Fruit fly (Drosophila melanogaster) whole organism, pupa: ENCODE results near the gene Edc3.

Experiments
- CG32121 ChIP-seq: fragments of 200-800 bp; sonication (Bioruptor generic); IDR thresholded peaks from 2 replicates; pipeline ENCODE4 v1.3.6; 2022; ENCODE audit warnings: missing biosample characterization, missing genetic modification characterization
- EcR ChIP-seq: fragments of 200-800 bp; sonication (Bioruptor generic); optimal IDR thresholded peaks from 3 replicates; lab custom pipeline; 2019; ENCODE audit warnings: missing biosample characterization, missing genetic modification characterization, mild to moderate bottlenecking, moderate library complexity, missing genetic modification reagents

DNA sequence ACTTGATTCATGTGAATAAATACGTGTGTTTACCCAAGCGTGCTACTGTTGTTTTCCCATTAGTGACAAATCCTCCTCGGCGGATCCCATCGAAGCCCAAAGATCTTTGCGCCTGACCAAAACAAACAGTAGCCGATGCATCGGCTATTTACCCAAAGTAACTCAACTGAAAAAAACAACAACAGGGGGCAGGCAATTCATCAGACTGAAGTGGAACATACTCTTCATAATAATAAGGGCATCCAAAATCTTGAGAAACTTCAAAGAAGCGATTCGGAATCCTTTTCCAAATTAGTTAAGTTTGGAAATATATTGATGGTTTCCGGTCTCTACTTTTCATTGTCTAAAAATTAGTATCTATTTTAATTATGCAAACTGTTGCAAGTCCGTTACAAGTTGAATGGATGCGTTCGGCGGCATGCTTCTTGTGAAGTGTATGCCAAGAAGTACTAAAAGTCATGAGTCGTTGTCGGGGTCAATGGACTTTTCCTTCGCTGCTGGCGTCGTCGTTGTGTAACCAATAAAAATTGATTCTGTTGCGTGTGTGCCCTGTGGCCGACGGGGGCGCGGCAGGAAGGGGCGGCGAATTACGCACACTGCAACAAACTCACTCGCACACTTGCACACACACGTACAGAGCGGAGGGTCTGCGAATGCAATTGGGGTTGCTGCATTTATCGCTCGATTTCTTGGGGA, 34.2 kb downstream of the Edc3 start:
- TF ChIP-seq EcR (GFP tag; lab: Kevin White, UChicago) (peak; percentile 98), CG32121 (GFP tag; lab: Robert Waterston, UW) (0 out of 2 replicates have a peak, but pooled peaks have one; percentile 27)
